Worm (Caenorhabditis elegans): ENCODE data around the gene col-34.

DNA sequence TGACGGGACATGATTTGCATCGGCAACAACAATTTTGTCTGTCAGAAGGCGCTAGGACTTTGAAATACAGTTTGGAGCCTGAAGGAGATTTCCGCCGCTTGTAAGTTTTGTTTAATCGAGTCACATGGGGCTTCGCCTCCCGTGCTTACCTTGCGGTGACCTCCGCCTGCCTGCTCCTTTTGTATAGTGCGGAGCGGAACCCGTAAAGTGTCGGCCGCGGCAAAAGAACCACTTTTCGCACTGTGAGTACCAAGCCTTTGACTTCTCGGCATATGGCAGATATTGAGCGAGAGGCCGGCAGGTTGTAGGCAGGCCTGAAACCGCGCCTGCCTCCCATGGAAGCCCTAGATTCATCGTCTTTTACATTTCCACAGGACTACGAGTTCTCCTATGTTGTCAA, 21.5 kb upstream of the col-34 start:
- TF ChIP-seq W03F9.2 (tag; optimal IDR thresholded peaks at IDR 0.05): no peak
- no peak for TF ChIP-seq him-1 (tag; optimal IDR thresholded peaks at IDR 0.05)
